Worm (Caenorhabditis elegans) whole organism, midembryonic: ENCODE measurements around the gene T28F3.5.

ENCODE experiments used
- T22C8.4 ChIP-seq: fragments of 200-800 bp; sonication (Bioruptor generic); IDR thresholded peaks from 2 replicates; pipeline ENCODE4 v1.3.6; 2022; ENCODE audit warnings: missing genetic modification characterization, missing compliant biosample characterization
- cog-1 ChIP-seq: sonication (generic microtip); optimal IDR thresholded peaks from 2 replicates; lab custom pipeline; 2016; ENCODE audit warnings: missing genetic modification characterization, missing compliant biosample characterization
- flt-1 ChIP-seq: fragments of 200-800 bp; sonication (Bioruptor generic); IDR thresholded peaks from 2 replicates; pipeline ENCODE4 v1.3.6; 2022; ENCODE audit warnings: missing genetic modification characterization, missing compliant biosample characterization
- klf-2 ChIP-seq: fragments of 200-800 bp; sonication (Bioruptor generic); conservative IDR thresholded peaks from 2 replicates; pipeline ENCODE4 v1.3.6; 2022; ENCODE audit warnings: missing genetic modification reagents, missing genetic modification characterization, missing compliant biosample characterization
- ref-1 ChIP-seq: fragments of 200-800 bp; sonication (Bioruptor generic); conservative IDR thresholded peaks from 2 replicates; pipeline ENCODE4 v1.3.6; 2022; ENCODE audit warnings: missing genetic modification reagents, missing genetic modification characterization, missing compliant biosample characterization
- tab-1 ChIP-seq: fragments of 200-800 bp; sonication (Bioruptor generic); IDR thresholded peaks from 2 replicates; pipeline ENCODE4 v1.3.6; 2022; ENCODE audit warnings: missing genetic modification characterization, missing compliant biosample characterization
- ztf-23 ChIP-seq: fragments of 200-800 bp; sonication (Bioruptor generic); IDR thresholded peaks from 2 replicates; pipeline ENCODE4 v1.3.6; 2022; ENCODE audit warnings: missing genetic modification reagents, missing genetic modification characterization, missing compliant biosample characterization
- ztf-29 ChIP-seq: fragments of 200-800 bp; sonication (Bioruptor generic); IDR thresholded peaks from 2 replicates; pipeline ENCODE4 v1.3.6; 2022; ENCODE audit warnings: missing genetic modification reagents, missing genetic modification characterization, missing compliant biosample characterization

DNA sequence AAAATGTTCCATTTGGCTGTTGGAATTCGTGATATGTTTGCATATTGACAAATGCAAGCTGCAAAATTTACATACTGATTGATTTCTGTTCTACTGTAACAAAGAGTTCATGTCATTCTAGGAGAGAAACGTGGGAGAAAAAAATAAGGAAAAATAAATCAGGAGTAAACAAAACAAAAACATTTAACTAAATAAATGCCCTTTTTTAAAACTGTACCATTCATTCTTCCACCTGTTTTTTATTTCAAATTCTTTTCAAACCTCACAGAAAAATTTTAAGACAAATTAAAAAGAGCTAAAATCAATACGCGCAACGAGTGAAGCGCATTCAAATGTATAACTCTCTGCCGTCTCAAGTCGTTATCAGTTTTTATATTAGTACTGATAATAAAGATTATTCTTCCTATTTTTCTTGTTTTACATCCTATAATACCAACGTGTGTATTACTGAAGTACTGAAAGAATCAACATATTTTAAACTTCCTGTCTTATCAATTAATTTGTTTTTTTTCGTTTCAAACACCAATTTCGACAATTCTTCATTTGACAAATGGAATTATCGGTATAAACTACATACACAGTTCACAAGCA is 44.4 kb downstream of the T28F3.5 start, which contains the start of gene C49C3.10:
- TF ChIP-seq tab-1 (GFP tag; lab: Robert Waterston, UW) = no peak
- TF ChIP-seq cog-1 = no peak
- no peak for TF ChIP-seq ztf-23 (GFP tag; lab: Robert Waterston, UW)
- no peak for TF ChIP-seq flt-1 (GFP tag; lab: Robert Waterston, UW)
- no peak for TF ChIP-seq klf-2 (GFP tag; lab: Robert Waterston, UW)
- no peak for TF ChIP-seq ref-1 (GFP tag; lab: Robert Waterston, UW)
- TF ChIP-seq ztf-29 (GFP tag; lab: Robert Waterston, UW) = no peak
- no peak for TF ChIP-seq T22C8.4 (GFP tag; lab: Robert Waterston, UW)
